Fruit fly (Drosophila melanogaster): ENCODE data around the gene Lcp65Ag1.

DNA sequence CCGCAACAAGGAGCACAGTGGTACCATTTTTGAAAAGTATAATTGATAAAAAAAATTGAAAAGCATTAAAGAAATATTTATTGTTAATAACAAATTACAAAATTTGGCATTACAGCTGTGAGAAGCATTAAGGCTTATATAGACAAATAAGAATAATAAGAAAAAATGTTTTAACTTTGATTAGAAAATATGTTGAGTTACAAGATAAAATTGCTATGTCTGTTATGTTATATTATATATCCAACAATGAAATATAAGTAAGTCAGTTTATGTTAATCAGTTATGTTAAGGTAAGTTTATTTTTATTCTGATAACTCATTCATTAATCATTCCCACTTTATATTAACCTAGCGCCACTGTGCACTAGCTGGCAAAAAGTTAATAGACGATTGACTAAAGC lies 24.8 kb upstream of the Lcp65Ag1 start:
- TF ChIP-seq Myc (optimal IDR thresholded peaks at IDR 0.05) = no peak
- TF ChIP-seq Sin3A (optimal IDR thresholded peaks at IDR 0.05) = no peak
